Fruit fly (Drosophila melanogaster): ENCODE measurements around the gene Paip2.

Paip2 gene

dm6 chr3R:12964043-12964442 is 16.5 kb upstream of the Paip2 start:
- no peak for TF ChIP-seq CG4360 (GFP tag; IDR thresholded peaks at IDR 0.05)
- TF ChIP-seq exex (tag; optimal IDR thresholded peaks at IDR 0.05) = peak; percentile 44

dm6 chr3R:12967612-12968011 is 13.0 kb upstream of the Paip2 start, which contains the start of the genes CG14384 and grsm:
CG14384 (minus strand) TSS chr3R:12967712.
grsm (minus strand) TSS chr3R:12967712.
- TF ChIP-seq schlank (tag; optimal IDR thresholded peaks at IDR 0.05) = no peak
- no peak for TF ChIP-seq CG6813 (GFP tag; optimal IDR thresholded peaks at IDR 0.05)
- no peak for TF ChIP-seq Mes4 (GFP tag; optimal IDR thresholded peaks at IDR 0.05)
- no peak for TF ChIP-seq GATAe (GFP tag; conservative IDR thresholded peaks at IDR 0.05)
- no peak for TF ChIP-seq knrl (GFP tag; IDR thresholded peaks at IDR 0.05; ENCODE audit: partially characterized antibody)
- TF ChIP-seq HmgZ (tag; optimal IDR thresholded peaks at IDR 0.05) = no peak
- TF ChIP-seq Neu2 (GFP tag; optimal IDR thresholded peaks at IDR 0.05; ENCODE audit: borderline replicate concordance) = no peak
- no peak for TF ChIP-seq CG17912 (GFP tag; optimal IDR thresholded peaks at IDR 0.05)
- TF ChIP-seq nau (GFP tag; optimal IDR thresholded peaks at IDR 0.05) = no peak
- TF ChIP-seq Dip2 (GFP tag; IDR thresholded peaks at IDR 0.05) = no peak
- TF ChIP-seq bab2 (GFP tag; optimal IDR thresholded peaks at IDR 0.05) = no peak
- no peak for TF ChIP-seq CG3726 (GFP tag; IDR thresholded peaks at IDR 0.05)
- no peak for TF ChIP-seq zf30C (GFP tag; optimal IDR thresholded peaks at IDR 0.05)
- no peak for TF ChIP-seq Eip74EF (GFP tag; optimal IDR thresholded peaks at IDR 0.05)
- TF ChIP-seq H15 (GFP tag; IDR thresholded peaks at IDR 0.05) = no peak
- TF ChIP-seq CG10431 (GFP tag; optimal IDR thresholded peaks at IDR 0.05) = no peak
- no peak for TF ChIP-seq gcm (GFP tag; optimal IDR thresholded peaks at IDR 0.05)
- no peak for TF ChIP-seq CG32772 (GFP tag; IDR thresholded peaks at IDR 0.05)
- TF ChIP-seq Nf-YB (GFP tag; optimal IDR thresholded peaks at IDR 0.05) = no peak

dm6 chr3R:12972106-12972505 is 8.5 kb upstream of the Paip2 start:
- TF ChIP-seq grn (GFP tag; optimal IDR thresholded peaks at IDR 0.05) (peak; percentile 81), slbo (GFP tag; IDR thresholded peaks at IDR 0.05) (no peak), CG10543 (GFP tag; optimal IDR thresholded peaks at IDR 0.05) (peak; percentile 10), Deaf1 (tag; optimal IDR thresholded peaks at IDR 0.05) (no peak), ems (GFP tag; optimal IDR thresholded peaks at IDR 0.05) (no peak), hbn (GFP tag; IDR thresholded peaks at IDR 0.05; ENCODE audit: partially characterized antibody) (no peak), CG18599 (GFP tag; optimal IDR thresholded peaks at IDR 0.05) (peak; percentile 8), Lim3 (GFP tag; IDR thresholded peaks at IDR 0.05) (no peak), vnd (GFP tag; IDR thresholded peaks at IDR 0.05; ENCODE audit: partially characterized antibody) (peak; percentile 35; the same call in 1 of the 3 replicates), mirr (GFP tag; optimal IDR thresholded peaks at IDR 0.05) (peak; percentile 63), lab (GFP tag; optimal IDR thresholded peaks at IDR 0.05) (peak; percentile 3), NFAT (GFP tag; IDR thresholded peaks at IDR 0.05) (no peak), sc (optimal IDR thresholded peaks at IDR 0.05) (no peak), sc (GFP tag; optimal IDR thresholded peaks at IDR 0.05) (no peak), CG11504 (tag; optimal IDR thresholded peaks at IDR 0.05) (no peak), stwl (tag; optimal IDR thresholded peaks at IDR 0.05) (no peak), pnt (GFP tag; optimal IDR thresholded peaks at IDR 0.05) (no peak), zen (tag; optimal IDR thresholded peaks at IDR 0.05) (no peak), odd (GFP tag; optimal IDR thresholded peaks at IDR 0.05) (no peak), CG6683 (GFP tag; optimal IDR thresholded peaks at IDR 0.05) (no peak), CG7928 (GFP tag; optimal IDR thresholded peaks at IDR 0.05) (peak; percentile 57), disco-r (GFP tag; optimal IDR thresholded peaks at IDR 0.05) (no peak), sd (tag; optimal IDR thresholded peaks at IDR 0.05) (peak; percentile 61), CG10654 (GFP tag; optimal IDR thresholded peaks at IDR 0.05) (no peak), ERR (GFP tag; optimal IDR thresholded peaks at IDR 0.05) (no peak), CG3847 (GFP tag; IDR thresholded peaks at IDR 0.05) (no peak), CG18619 (GFP tag; optimal IDR thresholded peaks at IDR 0.05) (no peak), CG2199 (GFP tag; IDR thresholded peaks at IDR 0.05) (no peak), GATAe (GFP tag; conservative IDR thresholded peaks at IDR 0.05) (peak; percentile 76)
